Worm (Caenorhabditis elegans) whole organism, L1 larva: ENCODE measurements around the gene str-211.

Experiments
- ama-1 ChIP-seq: fragments of 150-350 bp; optimal IDR thresholded peaks from 2 replicates; lab custom pipeline; 2014
- ceh-82 ChIP-seq, 3 experiments: fragments of 150-350 bp in 1 of 3; sonication (generic microtip) in 2 of 3; optimal IDR thresholded peaks; 2 replicates each; lab custom pipeline; 2014 to 2017; ENCODE audit warnings: missing biosample characterization in 3 of 3, missing genetic modification characterization in 3 of 3
- elt-2 ChIP-seq: sonication (generic microtip); optimal IDR thresholded peaks from 2 replicates; lab custom pipeline; 2016; ENCODE audit warnings: missing genetic modification characterization, mild to moderate bottlenecking, inconsistent platforms, missing compliant biosample characterization, missing genetic modification reagents
- fkh-10 ChIP-seq: sonication (generic microtip); optimal IDR thresholded peaks from 2 replicates; lab custom pipeline; 2017; ENCODE audit warnings: missing biosample characterization, missing genetic modification reagents, missing genetic modification characterization
- isw-1 ChIP-seq: fragments of 200-800 bp; sonication (Bioruptor generic); IDR thresholded peaks from 2 replicates; pipeline ENCODE4 v1.3.6; 2022; ENCODE audit warnings: missing genetic modification characterization, missing compliant biosample characterization
- jun-1 ChIP-seq: fragments of 150-350 bp; optimal IDR thresholded peaks from 2 replicates; lab custom pipeline; 2014; ENCODE audit warnings: missing biosample characterization, missing genetic modification reagents, missing genetic modification characterization
- lsy-2 ChIP-seq, 2 experiments: fragments of 150-350 bp; optimal IDR thresholded peaks; 2 replicates each; lab custom pipeline; 2014; ENCODE audit warnings: missing biosample characterization in 2 of 2, missing genetic modification characterization in 2 of 2
- mep-1 ChIP-seq: fragments of 150-350 bp; optimal IDR thresholded peaks from 2 replicates; lab custom pipeline; 2014; ENCODE audit warnings: missing biosample characterization, missing genetic modification characterization
- skn-1 ChIP-seq: fragments of 150-350 bp; optimal IDR thresholded peaks from 2 replicates; lab custom pipeline; 2014; ENCODE audit warnings: missing biosample characterization, missing genetic modification characterization
- snpc-4 ChIP-seq: fragments of 150-350 bp; optimal IDR thresholded peaks from 2 replicates; lab custom pipeline; 2014; ENCODE audit warnings: missing biosample characterization, missing genetic modification characterization
- unc-30 ChIP-seq: sonication (generic microtip); optimal IDR thresholded peaks from 2 replicates; lab custom pipeline; 2017; ENCODE audit warnings: missing biosample characterization, missing genetic modification characterization
- ztf-11 ChIP-seq, 2 experiments: sonication (generic microtip); optimal IDR thresholded peaks; 2 replicates each; lab custom pipeline; 2016 to 2017; ENCODE audit warnings: missing genetic modification characterization in 2 of 2, missing biosample characterization in 1 of 2, missing compliant biosample characterization in 1 of 2

ce11 chrV:4935096-4935495, 9.0 kb downstream of the str-211 start:
- TF ChIP-seq mep-1 (tag; lab: Kevin White, UChicago) (no peak), elt-2 (tag; lab: Kevin White, UChicago) (peak; percentile 60), snpc-4 (tag; lab: Kevin White, UChicago) (no peak), jun-1 (no peak), isw-1 (GFP tag; lab: Robert Waterston, UW) (no peak), lsy-2 (tag; optimal IDR thresholded peaks at IDR 0.05; lab: Kevin White, UChicago) (no peak), ztf-11 (tag; optimal IDR thresholded peaks at IDR 0.05; lab: Kevin White, UChicago) (no peak), skn-1 (tag; lab: Kevin White, UChicago) (no peak), unc-30 (tag; lab: Kevin White, UChicago) (no peak), ama-1 (no peak), fkh-10 (no peak), ceh-82 (tag; optimal IDR thresholded peaks at IDR 0.05; lab: Kevin White, UChicago) (no peak)
